Worm (Caenorhabditis elegans) whole organism, young adult: ENCODE measurements around the gene lron-4.

Experiments used
- B0035.1 ChIP-seq: sonication (generic microtip); optimal IDR thresholded peaks from 2 replicates; lab custom pipeline; 2016; ENCODE audit warnings: missing genetic modification characterization, mild to moderate bottlenecking, missing compliant biosample characterization, missing genotype, missing genetic modification reagents
- B0336.3 ChIP-seq: fragments of 200-800 bp; sonication (Bioruptor generic); IDR thresholded peaks from 2 replicates; pipeline ENCODE4 v1.3.6; 2022; ENCODE audit warnings: missing genetic modification characterization, missing compliant biosample characterization
- D2030.7 ChIP-seq: fragments of 200-800 bp; sonication (Bioruptor generic); IDR thresholded peaks from 2 replicates; pipeline ENCODE4 v1.3.6; 2022; ENCODE audit warnings: missing genetic modification reagents, missing genetic modification characterization, missing compliant biosample characterization
- F52B5.7 ChIP-seq: sonication (generic microtip); optimal IDR thresholded peaks from 2 replicates; lab custom pipeline; 2016; ENCODE audit warnings: mild to moderate bottlenecking, missing genetic modification characterization, missing compliant biosample characterization
- F55B11.4 ChIP-seq: sonication (generic microtip); optimal IDR thresholded peaks from 2 replicates; lab custom pipeline; 2016; ENCODE audit warnings: missing compliant biosample characterization, missing genetic modification characterization, borderline replicate concordance; ENCODE audit not compliant: insufficient read depth
- K11D2.4 ChIP-seq: fragments of 200-800 bp; sonication (Bioruptor generic); IDR thresholded peaks from 2 replicates; pipeline ENCODE4 v1.3.6; 2022; ENCODE audit warnings: missing genetic modification reagents, missing genetic modification characterization, missing compliant biosample characterization
- Y53F4B.3 ChIP-seq: fragments of 200-800 bp; sonication (Bioruptor generic); IDR thresholded peaks from 2 replicates; pipeline ENCODE4 v1.3.6; 2022; ENCODE audit warnings: missing genetic modification reagents, missing genetic modification characterization, missing compliant biosample characterization
- Y67H2A.10 ChIP-seq: fragments of 200-800 bp; sonication (Bioruptor generic); conservative IDR thresholded peaks from 2 replicates; pipeline ENCODE4 v1.3.6; 2022; ENCODE audit warnings: missing genetic modification reagents, missing genetic modification characterization, missing compliant biosample characterization
- Y79H2A.3 ChIP-seq: fragments of 200-800 bp; sonication (Bioruptor generic); conservative IDR thresholded peaks from 2 replicates; pipeline ENCODE4 v1.3.6; 2022; ENCODE audit warnings: missing genetic modification reagents, missing genetic modification characterization, missing compliant biosample characterization
- ZK185.1 ChIP-seq: sonication (generic microtip); optimal IDR thresholded peaks from 2 replicates; lab custom pipeline; 2016; ENCODE audit warnings: mild to moderate bottlenecking, missing genetic modification characterization, missing compliant biosample characterization; ENCODE audit not compliant: poor library complexity, severe bottlenecking
- ama-1 ChIP-seq, 3 experiments: fragments of 150-350 bp in 1 of 3; sonication (generic microtip) in 2 of 3; optimal IDR thresholded peaks; 2 replicates each; lab custom pipeline; 2014 to 2018; ENCODE audit warnings: missing biosample characterization in 2 of 3, missing genetic modification characterization in 2 of 3, missing genetic modification reagents in 2 of 3
- athp-1 ChIP-seq: sonication (generic microtip); optimal IDR thresholded peaks from 2 replicates; lab custom pipeline; 2017; ENCODE audit warnings: mild to moderate bottlenecking, missing genetic modification characterization, missing compliant biosample characterization
- bed-1 ChIP-seq: fragments of 200-800 bp; sonication (Bioruptor generic); IDR thresholded peaks from 2 replicates; pipeline ENCODE4 v1.3.6; 2022; ENCODE audit warnings: missing genetic modification reagents, missing genetic modification characterization, missing compliant biosample characterization
- cebp-1 ChIP-seq, 2 experiments: fragments of 200-800 bp in 1 of 2; sonication (Bioruptor generic) in 1 of 2; sonication (generic microtip) in 1 of 2; IDR thresholded peaks in 1 of 2; optimal IDR thresholded peaks in 1 of 2; 2 replicates each; pipeline versions ENCODE4 v1.3.6 to Lab custom; 2017 to 2022; ENCODE audit warnings: missing compliant biosample characterization in 2 of 2, missing genetic modification characterization in 2 of 2, mild to moderate bottlenecking in 1 of 2, missing genetic modification reagents in 1 of 2, moderate library complexity in 1 of 2
- ceh-100 ChIP-seq: fragments of 200-800 bp; sonication (Bioruptor generic); IDR thresholded peaks from 2 replicates; pipeline ENCODE4 v1.3.6; 2022; ENCODE audit warnings: missing genetic modification reagents, missing genetic modification characterization, missing compliant biosample characterization
- ceh-40 ChIP-seq: fragments of 200-800 bp; sonication (Bioruptor generic); IDR thresholded peaks from 2 replicates; pipeline ENCODE4 v1.3.6; 2022; ENCODE audit warnings: missing genetic modification characterization, missing compliant biosample characterization
- ceh-79 ChIP-seq: sonication (generic microtip); optimal IDR thresholded peaks from 2 replicates; lab custom pipeline; 2017; ENCODE audit warnings: mild to moderate bottlenecking, missing genetic modification characterization, missing compliant biosample characterization
- chd-7 ChIP-seq: sonication (generic microtip); optimal IDR thresholded peaks from 2 replicates; lab custom pipeline; 2016; ENCODE audit warnings: mild to moderate bottlenecking, missing genetic modification characterization, moderate library complexity, missing compliant biosample characterization
- die-1 ChIP-seq: sonication (generic microtip); optimal IDR thresholded peaks from 2 replicates; lab custom pipeline; 2016; ENCODE audit warnings: missing genotype, mild to moderate bottlenecking, missing genetic modification characterization, missing compliant biosample characterization
- dpff-1 ChIP-seq: sonication (generic microtip); optimal IDR thresholded peaks from 2 replicates; lab custom pipeline; 2017; ENCODE audit warnings: mild to moderate bottlenecking, missing genetic modification characterization, missing compliant biosample characterization
- hlh-12 ChIP-seq: sonication (generic microtip); optimal IDR thresholded peaks from 2 replicates; lab custom pipeline; 2016; ENCODE audit warnings: missing genetic modification characterization, missing compliant biosample characterization
- hrde-1 ChIP-seq: sonication (generic microtip); optimal IDR thresholded peaks from 2 replicates; lab custom pipeline; 2016; ENCODE audit warnings: missing genetic modification characterization, mild to moderate bottlenecking, missing compliant biosample characterization, moderate library complexity, missing genotype, missing genetic modification reagents, borderline replicate concordance
- hsf-1 ChIP-seq: fragments of 200-800 bp; sonication (Bioruptor generic); IDR thresholded peaks from 2 replicates; pipeline ENCODE4 v1.3.6; 2022; ENCODE audit warnings: missing genetic modification reagents, missing genetic modification characterization, missing compliant biosample characterization
- lag-1 ChIP-seq: fragments of 200-800 bp; sonication (Bioruptor generic); IDR thresholded peaks from 2 replicates; pipeline ENCODE4 v1.3.6; 2022; ENCODE audit warnings: missing genetic modification reagents, missing genetic modification characterization, missing compliant biosample characterization
- let-526 ChIP-seq: fragments of 200-800 bp; sonication (Bioruptor generic); IDR thresholded peaks from 2 replicates; pipeline ENCODE4 v1.3.6; 2022; ENCODE audit warnings: missing genetic modification reagents, missing genetic modification characterization, missing compliant biosample characterization
- lin-26 ChIP-seq: fragments of 200-800 bp; sonication (Bioruptor generic); IDR thresholded peaks from 2 replicates; pipeline ENCODE4 v1.3.6; 2022; ENCODE audit warnings: missing genetic modification reagents, missing genetic modification characterization, missing compliant biosample characterization
- lin-40 ChIP-seq: sonication (generic microtip); optimal IDR thresholded peaks from 2 replicates; lab custom pipeline; 2016; ENCODE audit warnings: missing genetic modification characterization, mild to moderate bottlenecking, missing compliant biosample characterization, missing genotype, missing genetic modification reagents
- lin-54 ChIP-seq: fragments of 200-800 bp; sonication (Bioruptor generic); optimal IDR thresholded peaks from 2 replicates; lab custom pipeline; 2018; ENCODE audit warnings: mild to moderate bottlenecking, missing genetic modification characterization, missing compliant biosample characterization
- lir-1 ChIP-seq: fragments of 200-800 bp; sonication (Bioruptor generic); conservative IDR thresholded peaks from 2 replicates; pipeline ENCODE4 v1.3.6; 2022; ENCODE audit warnings: missing genetic modification reagents, missing genetic modification characterization, missing compliant biosample characterization
- madf-3 ChIP-seq: fragments of 200-800 bp; sonication (Bioruptor generic); IDR thresholded peaks from 2 replicates; pipeline ENCODE4 v1.3.6; 2022; ENCODE audit warnings: missing genetic modification reagents, missing genetic modification characterization, missing compliant biosample characterization
- madf-6 ChIP-seq: fragments of 200-800 bp; sonication (Bioruptor generic); IDR thresholded peaks from 2 replicates; pipeline ENCODE4 v1.3.6; 2022; ENCODE audit warnings: missing genetic modification reagents, missing genetic modification characterization, missing compliant biosample characterization
- mes-4 ChIP-seq: sonication (generic microtip); optimal IDR thresholded peaks from 2 replicates; lab custom pipeline; 2016; ENCODE audit warnings: missing genotype, missing genetic modification characterization, missing compliant biosample characterization
- nfyb-1 ChIP-seq: fragments of 200-800 bp; sonication (Bioruptor generic); IDR thresholded peaks from 2 replicates; pipeline ENCODE4 v1.3.6; 2022; ENCODE audit warnings: missing genetic modification reagents, missing genetic modification characterization, missing compliant biosample characterization
- repo-1 ChIP-seq: sonication (generic microtip); optimal IDR thresholded peaks from 2 replicates; lab custom pipeline; 2017; ENCODE audit warnings: mild to moderate bottlenecking, missing genetic modification characterization, missing compliant biosample characterization
- rpc-1 ChIP-seq, 2 experiments: fragments of 150-350 bp in 1 of 2; sonication (generic microtip) in 1 of 2; optimal IDR thresholded peaks; 2 replicates each; lab custom pipeline; 2014 to 2018; ENCODE audit warnings: missing biosample characterization in 1 of 2, missing genetic modification characterization in 1 of 2, missing genetic modification reagents in 1 of 2, missing genotype in 1 of 2
- snpc-3.4 ChIP-seq: sonication (generic microtip); optimal IDR thresholded peaks from 2 replicates; lab custom pipeline; 2017; ENCODE audit warnings: missing genetic modification characterization, mild to moderate bottlenecking, missing compliant biosample characterization, antibody characterized with exemption, moderate library complexity, missing genotype, missing genetic modification reagents
- snpc-4 ChIP-seq, 5 experiments: fragments of 150-350 bp in 1 of 5; sonication (generic microtip) in 4 of 5; optimal IDR thresholded peaks; 2 replicates each; lab custom pipeline; 2014 to 2018; ENCODE audit warnings: missing genetic modification characterization in 5 of 5, missing biosample characterization in 3 of 5, antibody characterized with exemption in 2 of 5, mild to moderate bottlenecking in 2 of 5, missing compliant biosample characterization in 2 of 5, missing genotype in 2 of 5, moderate library complexity in 2 of 5, missing genetic modification reagents in 1 of 5
- somi-1 ChIP-seq: fragments of 200-800 bp; sonication (Bioruptor generic); optimal IDR thresholded peaks from 2 replicates; lab custom pipeline; 2018; ENCODE audit warnings: mild to moderate bottlenecking, missing genetic modification characterization, missing compliant biosample characterization
- tbp1 ChIP-seq: fragments of 200-800 bp; sonication (Bioruptor generic); optimal IDR thresholded peaks from 2 replicates; lab custom pipeline; 2018; ENCODE audit warnings: mild to moderate bottlenecking, missing genetic modification characterization, missing compliant biosample characterization
- tbx-9 ChIP-seq: sonication (generic microtip); optimal IDR thresholded peaks from 2 replicates; lab custom pipeline; 2016; ENCODE audit warnings: borderline replicate concordance, missing genetic modification characterization, inconsistent platforms, missing compliant biosample characterization
- tlf-1 ChIP-seq: fragments of 200-800 bp; sonication (Bioruptor generic); optimal IDR thresholded peaks from 2 replicates; lab custom pipeline; 2018; ENCODE audit warnings: mild to moderate bottlenecking, missing genetic modification characterization, missing compliant biosample characterization
- zfh-2 ChIP-seq: fragments of 200-800 bp; sonication (Bioruptor generic); conservative IDR thresholded peaks from 2 replicates; pipeline ENCODE4 v1.3.6; 2022; ENCODE audit warnings: missing genetic modification reagents, missing genetic modification characterization, missing compliant biosample characterization
- ztf-18 ChIP-seq: sonication (generic microtip); optimal IDR thresholded peaks from 2 replicates; lab custom pipeline; 2016; ENCODE audit warnings: missing genotype, mild to moderate bottlenecking, missing genetic modification characterization, missing compliant biosample characterization

lron-4 gene

DNA sequence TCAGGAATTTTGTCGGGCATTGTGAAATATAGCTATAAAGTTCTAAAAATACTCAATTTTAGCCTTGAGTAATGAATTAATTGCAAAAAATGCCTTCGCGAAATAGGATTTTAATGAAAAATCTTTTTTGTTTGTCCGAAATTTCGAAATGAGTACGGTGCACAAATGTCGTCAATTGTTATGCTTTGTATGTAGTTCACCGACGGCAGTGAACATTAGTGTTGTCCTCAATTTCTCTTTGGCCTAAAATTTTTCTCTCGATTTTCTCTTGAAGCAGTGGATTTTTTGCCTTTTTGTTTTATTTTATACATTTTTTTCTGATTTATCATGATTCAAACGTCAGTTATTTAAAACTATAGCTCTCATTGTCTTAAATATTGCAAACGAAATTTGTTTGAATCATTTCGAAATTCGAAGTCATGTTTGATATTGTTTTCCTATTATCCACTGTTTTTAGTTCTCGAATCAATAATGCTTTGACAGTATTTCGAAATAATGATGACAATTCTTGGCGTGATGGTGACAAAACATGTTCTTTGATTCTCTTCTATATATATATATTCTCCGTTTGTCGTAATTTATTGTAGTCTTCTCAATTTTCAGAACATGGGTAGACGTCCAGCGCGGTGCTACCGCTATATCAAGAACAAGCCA, 31.4 kb upstream of the lron-4 start, which contains the start of the genes ints-11 and rpl-10 (continued):
- no peak for TF ChIP-seq chd-7 (tag; lab: Kevin White, UChicago)

DNA sequence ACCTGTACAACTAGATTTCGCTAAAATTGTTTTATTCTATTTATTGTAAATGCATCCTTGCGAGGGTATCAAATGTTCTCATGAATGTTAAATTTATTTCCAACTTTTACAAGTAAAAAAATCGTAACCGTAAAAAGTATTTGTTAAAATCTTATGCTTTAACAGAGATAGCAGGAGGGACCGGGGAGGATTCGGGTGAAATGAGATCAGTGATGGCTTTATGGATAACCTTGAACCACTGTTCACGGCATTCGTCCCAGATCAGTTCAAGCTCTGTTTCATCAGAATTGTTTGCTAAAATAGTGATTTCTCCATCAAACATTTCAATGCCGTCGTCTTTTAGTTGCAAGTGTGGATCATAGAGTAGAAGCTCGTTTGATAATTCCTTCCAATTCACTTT, 29.2 kb upstream of the lron-4 start:
- TF ChIP-seq Y67H2A.10 (GFP tag; lab: Robert Waterston, UW) (no peak), snpc-3.4 (tag; lab: Kevin White, UChicago) (peak; percentile 19), rpc-1 (optimal IDR thresholded peaks at IDR 0.05; lab: Kevin White, UChicago) (no peak), rpc-1 (tag; optimal IDR thresholded peaks at IDR 0.05; lab: Kevin White, UChicago) (no peak), K11D2.4 (GFP tag; lab: Robert Waterston, UW) (no peak), repo-1 (peak; percentile 15), tbp1 (peak; percentile 15), ama-1 (optimal IDR thresholded peaks at IDR 0.05; lab: Kevin White, UChicago) (no peak), ama-1 (GFP tag; optimal IDR thresholded peaks at IDR 0.05; lab: Kevin White, UChicago) (peak in 1 of 2 experiments; percentile 31), ceh-100 (GFP tag; lab: Robert Waterston, UW) (0 out of 2 replicates have a peak, but pooled peaks have one; percentile 14), lin-40 (tag; lab: Kevin White, UChicago) (no peak), ceh-40 (GFP tag; lab: Robert Waterston, UW) (no peak), B0336.3 (GFP tag; lab: Robert Waterston, UW) (peak; percentile 66; the same call in 1 of the 2 replicates), F52B5.7 (tag; lab: Kevin White, UChicago) (peak; percentile 7), ztf-18 (tag; lab: Kevin White, UChicago) (no peak), nfyb-1 (GFP tag; lab: Robert Waterston, UW) (peak; percentile 57; the same call in 1 of the 2 replicates), die-1 (peak; percentile 16), madf-6 (GFP tag; lab: Robert Waterston, UW) (peak; percentile 36; the same call in 1 of the 2 replicates), hsf-1 (GFP tag; lab: Robert Waterston, UW) (no peak), hrde-1 (tag; lab: Kevin White, UChicago) (peak; percentile 16), somi-1 (GFP tag; lab: Kevin White, UChicago) (no peak), dpff-1 (tag; lab: Kevin White, UChicago) (no peak), ceh-79 (tag; lab: Kevin White, UChicago) (no peak), tlf-1 (GFP tag; lab: Kevin White, UChicago) (no peak), B0035.1 (tag; lab: Kevin White, UChicago) (no peak), D2030.7 (GFP tag; lab: Robert Waterston, UW) (0 out of 2 replicates have a peak, but pooled peaks have one; percentile 28), cebp-1 (GFP tag; IDR thresholded peaks at IDR 0.05; lab: Robert Waterston, UW) (no peak), cebp-1 (tag; optimal IDR thresholded peaks at IDR 0.05; lab: Kevin White, UChicago) (peak; percentile 41), mes-4 (tag; lab: Kevin White, UChicago) (no peak), let-526 (no peak), hlh-12 (tag; lab: Kevin White, UChicago) (no peak), lin-26 (no peak), lir-1 (GFP tag; lab: Robert Waterston, UW) (no peak), Y79H2A.3 (no peak), Y53F4B.3 (GFP tag; lab: Robert Waterston, UW) (no peak), lin-54 (no peak), madf-3 (GFP tag; lab: Robert Waterston, UW) (no peak), lag-1 (GFP tag; lab: Robert Waterston, UW) (no peak), ZK185.1 (tag; lab: Kevin White, UChicago) (no peak), tbx-9 (no peak), F55B11.4 (no peak), athp-1 (tag; lab: Kevin White, UChicago) (peak; percentile 22), zfh-2 (GFP tag; lab: Robert Waterston, UW) (no peak), bed-1 (no peak), snpc-4 (GFP tag; optimal IDR thresholded peaks at IDR 0.05; lab: Kevin White, UChicago) (no peak), snpc-4 (tag; optimal IDR thresholded peaks at IDR 0.05; lab: Kevin White, UChicago) (peak in 1 of 4 experiments; percentile 3)
